Worm (Caenorhabditis elegans) whole organism, young adult: ENCODE results near the gene M02H5.8.

Source experiments
- B0261.1 ChIP-seq: sonication (generic microtip); optimal IDR thresholded peaks from 2 replicates; lab custom pipeline; 2016; ENCODE audit warnings: mild to moderate bottlenecking, missing genetic modification characterization, moderate library complexity, missing compliant biosample characterization
- B0336.3 ChIP-seq: fragments of 200-800 bp; sonication (Bioruptor generic); IDR thresholded peaks from 2 replicates; pipeline ENCODE4 v1.3.6; 2022; ENCODE audit warnings: missing genetic modification characterization, missing compliant biosample characterization
- C17E4.6 ChIP-seq: fragments of 200-800 bp; sonication (Bioruptor generic); IDR thresholded peaks from 2 replicates; pipeline ENCODE4 v1.3.6; 2022; ENCODE audit warnings: missing genetic modification reagents, missing genetic modification characterization, missing compliant biosample characterization
- F37B4.10 ChIP-seq: fragments of 200-800 bp; sonication (Bioruptor generic); IDR thresholded peaks from 2 replicates; pipeline ENCODE4 v1.3.6; 2022; ENCODE audit warnings: missing genetic modification characterization, missing compliant biosample characterization
- F39B2.1 ChIP-seq: fragments of 200-800 bp; sonication (Bioruptor generic); IDR thresholded peaks from 2 replicates; pipeline ENCODE4 v1.3.6; 2022; ENCODE audit warnings: missing genetic modification reagents, missing genetic modification characterization, missing compliant biosample characterization
- K12H6.12 ChIP-seq: fragments of 200-800 bp; sonication (Bioruptor generic); optimal IDR thresholded peaks from 2 replicates; lab custom pipeline; 2018; ENCODE audit warnings: mild to moderate bottlenecking, missing genetic modification characterization, missing compliant biosample characterization
- Y95B8A.8 ChIP-seq: fragments of 200-800 bp; sonication (Bioruptor generic); IDR thresholded peaks from 2 replicates; pipeline ENCODE4 v1.3.6; 2022; ENCODE audit warnings: missing genetic modification reagents, missing genetic modification characterization, missing compliant biosample characterization
- akir-1 ChIP-seq: fragments of 200-800 bp; sonication (Bioruptor generic); optimal IDR thresholded peaks from 2 replicates; lab custom pipeline; 2018; ENCODE audit warnings: mild to moderate bottlenecking, missing genetic modification characterization, moderate library complexity, missing compliant biosample characterization
- aptf-3 ChIP-seq: fragments of 200-800 bp; sonication (Bioruptor generic); IDR thresholded peaks from 2 replicates; pipeline ENCODE4 v1.3.6; 2022; ENCODE audit warnings: missing genetic modification characterization, missing compliant biosample characterization
- atf-7 ChIP-seq: sonication (generic microtip); optimal IDR thresholded peaks from 2 replicates; lab custom pipeline; 2017; ENCODE audit warnings: mild to moderate bottlenecking, missing genetic modification characterization, missing compliant biosample characterization
- athp-1 ChIP-seq: sonication (generic microtip); optimal IDR thresholded peaks from 2 replicates; lab custom pipeline; 2017; ENCODE audit warnings: mild to moderate bottlenecking, missing genetic modification characterization, missing compliant biosample characterization
- attf-6 ChIP-seq: fragments of 200-800 bp; sonication (Bioruptor generic); IDR thresholded peaks from 2 replicates; pipeline ENCODE4 v1.3.6; 2022; ENCODE audit warnings: missing genetic modification reagents, missing genetic modification characterization, missing compliant biosample characterization
- cebp-2 ChIP-seq: fragments of 200-800 bp; sonication (Bioruptor generic); IDR thresholded peaks from 2 replicates; pipeline ENCODE4 v1.3.6; 2022; ENCODE audit warnings: missing genetic modification characterization, missing compliant biosample characterization
- dox-1 ChIP-seq: fragments of 200-800 bp; sonication (Bioruptor generic); IDR thresholded peaks from 2 replicates; pipeline ENCODE4 v1.3.6; 2022; ENCODE audit warnings: missing genetic modification reagents, missing genetic modification characterization, missing compliant biosample characterization
- dpl-1 ChIP-seq: fragments of 150-350 bp; optimal IDR thresholded peaks from 2 replicates; lab custom pipeline; 2014; ENCODE audit warnings: missing biosample characterization, missing genetic modification reagents, missing genetic modification characterization
- egl-44 ChIP-seq: fragments of 200-800 bp; sonication (Bioruptor generic); IDR thresholded peaks from 2 replicates; pipeline ENCODE4 v1.3.6; 2022; ENCODE audit warnings: missing genetic modification reagents, missing genetic modification characterization, missing compliant biosample characterization
- ekl-4 ChIP-seq: fragments of 200-800 bp; sonication (Bioruptor generic); IDR thresholded peaks from 2 replicates; pipeline ENCODE4 v1.3.6; 2022; ENCODE audit warnings: missing genetic modification reagents, missing genetic modification characterization, missing compliant biosample characterization
- ets-4 ChIP-seq: fragments of 200-800 bp; sonication (Bioruptor generic); optimal IDR thresholded peaks from 2 replicates; lab custom pipeline; 2018; ENCODE audit warnings: mild to moderate bottlenecking, missing genetic modification characterization, missing compliant biosample characterization
- hmg-20 ChIP-seq: fragments of 200-800 bp; sonication (Bioruptor generic); IDR thresholded peaks from 2 replicates; pipeline ENCODE4 v1.3.6; 2022; ENCODE audit warnings: missing genetic modification reagents, missing genetic modification characterization, missing compliant biosample characterization
- hrde-1 ChIP-seq: sonication (generic microtip); optimal IDR thresholded peaks from 2 replicates; lab custom pipeline; 2016; ENCODE audit warnings: missing genetic modification characterization, mild to moderate bottlenecking, missing compliant biosample characterization, moderate library complexity, missing genotype, missing genetic modification reagents, borderline replicate concordance
- hsf-1 ChIP-seq: fragments of 200-800 bp; sonication (Bioruptor generic); IDR thresholded peaks from 2 replicates; pipeline ENCODE4 v1.3.6; 2022; ENCODE audit warnings: missing genetic modification reagents, missing genetic modification characterization, missing compliant biosample characterization
- lin-54 ChIP-seq: fragments of 200-800 bp; sonication (Bioruptor generic); optimal IDR thresholded peaks from 2 replicates; lab custom pipeline; 2018; ENCODE audit warnings: mild to moderate bottlenecking, missing genetic modification characterization, missing compliant biosample characterization
- madf-6 ChIP-seq: fragments of 200-800 bp; sonication (Bioruptor generic); IDR thresholded peaks from 2 replicates; pipeline ENCODE4 v1.3.6; 2022; ENCODE audit warnings: missing genetic modification reagents, missing genetic modification characterization, missing compliant biosample characterization
- rcor-1 ChIP-seq: fragments of 200-800 bp; sonication (Bioruptor generic); IDR thresholded peaks from 2 replicates; pipeline ENCODE4 v1.3.6; 2022; ENCODE audit warnings: missing genetic modification reagents, missing genetic modification characterization, missing compliant biosample characterization
- rec-8 ChIP-seq, 2 experiments: sonication (generic microtip); optimal IDR thresholded peaks; 2 replicates each; lab custom pipeline; 2016; ENCODE audit warnings: mild to moderate bottlenecking in 2 of 2, missing genetic modification characterization in 2 of 2, missing genetic modification reagents in 2 of 2, missing genotype in 2 of 2, missing biosample characterization in 1 of 2, missing compliant biosample characterization in 1 of 2, moderate library complexity in 1 of 2
- snpc-1.1 ChIP-seq: sonication (generic microtip); optimal IDR thresholded peaks from 2 replicates; lab custom pipeline; 2017; ENCODE audit warnings: missing genetic modification characterization, mild to moderate bottlenecking, missing compliant biosample characterization, antibody characterized with exemption, moderate library complexity, missing genotype, missing genetic modification reagents; ENCODE audit not compliant: insufficient read depth
- snpc-4 ChIP-seq, 5 experiments: fragments of 150-350 bp in 1 of 5; sonication (generic microtip) in 4 of 5; optimal IDR thresholded peaks; 2 replicates each; lab custom pipeline; 2014 to 2018; ENCODE audit warnings: missing genetic modification characterization in 5 of 5, missing biosample characterization in 3 of 5, antibody characterized with exemption in 2 of 5, mild to moderate bottlenecking in 2 of 5, missing compliant biosample characterization in 2 of 5, missing genotype in 2 of 5, moderate library complexity in 2 of 5, missing genetic modification reagents in 1 of 5
- xnd-1 ChIP-seq: sonication (generic microtip); optimal IDR thresholded peaks from 2 replicates; lab custom pipeline; 2016; ENCODE audit warnings: missing genotype, missing genetic modification reagents, missing genetic modification characterization, missing compliant biosample characterization
- ztf-18 ChIP-seq: sonication (generic microtip); optimal IDR thresholded peaks from 2 replicates; lab custom pipeline; 2016; ENCODE audit warnings: missing genotype, mild to moderate bottlenecking, missing genetic modification characterization, missing compliant biosample characterization
- ztf-26 ChIP-seq: sonication (generic microtip); optimal IDR thresholded peaks from 2 replicates; lab custom pipeline; 2017; ENCODE audit warnings: missing genetic modification characterization, missing compliant biosample characterization

The M02H5.8 gene

DNA sequence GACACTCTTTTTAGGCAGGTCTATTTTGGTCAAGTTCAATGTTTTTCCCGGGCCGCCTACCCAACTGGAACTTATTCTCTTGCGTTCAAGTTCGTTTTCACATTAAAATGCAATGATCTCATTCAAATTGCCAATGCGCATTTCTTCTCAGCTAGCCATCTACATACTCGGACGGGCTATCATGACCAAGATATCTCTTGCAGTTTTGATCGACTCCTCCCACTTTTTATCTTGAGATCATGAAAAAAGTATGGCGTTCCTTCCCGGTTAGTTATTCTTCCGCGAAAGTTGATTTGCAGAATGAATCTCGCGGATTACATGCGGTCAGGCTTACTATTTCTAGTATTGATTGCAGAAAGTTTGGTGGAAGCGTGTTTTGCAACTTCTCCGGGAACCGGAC, 15.9 kb upstream of the M02H5.8 start, which contains the start of gene B0554.2 (continued):
- no peak for TF ChIP-seq lin-54 (GFP tag; lab: Kevin White, UChicago)

DNA sequence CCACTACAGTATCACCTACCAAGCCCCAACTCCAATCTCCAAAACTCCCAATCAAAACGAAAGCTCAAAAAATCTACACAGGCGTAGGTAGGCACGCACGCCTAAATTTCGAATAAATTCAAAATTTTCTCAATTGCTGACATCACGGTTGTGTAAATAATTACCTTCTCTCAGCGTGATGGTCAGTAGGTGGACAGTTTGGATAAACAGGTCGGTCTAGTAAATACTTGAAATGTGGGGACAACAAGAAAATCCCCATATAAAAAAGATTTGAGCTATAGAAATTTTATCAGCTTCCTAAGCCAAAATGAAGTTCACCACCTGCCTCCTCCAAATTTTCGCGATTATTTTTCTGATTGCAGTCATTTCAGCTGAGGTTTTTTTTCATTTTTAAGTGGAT, 11.7 kb upstream of the M02H5.8 start, which contains the start of gene B0554.1:
TSS of gene B0554.1 (plus strand) at position 301 of the 400 bp plus-strand sequence.
- TF ChIP-seq xnd-1 = no peak
- no peak for TF ChIP-seq hrde-1 (tag; lab: Kevin White, UChicago)
- no peak for TF ChIP-seq madf-6 (GFP tag; lab: Robert Waterston, UW)
- TF ChIP-seq F37B4.10 (GFP tag; lab: Robert Waterston, UW) = no peak

DNA sequence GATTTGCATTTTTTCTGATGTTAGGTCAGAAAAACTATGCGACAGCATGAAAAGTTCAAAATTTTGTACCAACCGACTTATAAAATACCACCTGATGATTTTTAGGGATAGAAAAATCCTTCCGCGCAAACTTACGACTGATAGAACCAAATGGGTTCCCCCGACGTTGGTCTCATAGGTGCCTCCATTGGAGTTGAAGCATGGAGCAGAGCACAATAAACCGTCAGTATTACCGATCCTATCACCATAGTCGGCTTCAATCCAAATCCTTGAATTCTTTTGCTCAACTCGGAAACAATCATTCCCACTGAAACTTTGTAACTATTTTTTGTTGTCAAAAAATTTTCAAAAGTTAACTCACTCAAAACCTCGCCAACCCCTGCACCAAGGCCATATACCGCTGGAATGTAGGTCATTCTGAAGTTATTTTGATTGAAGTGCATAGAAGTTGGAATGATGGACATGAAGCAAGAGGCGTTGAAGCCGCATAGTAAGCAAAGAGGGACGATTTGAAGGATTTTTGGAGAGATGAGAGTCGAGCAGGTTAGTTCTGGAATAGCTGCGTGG, 10.5 kb upstream of the M02H5.8 start:
- TF ChIP-seq lin-54 (GFP tag; lab: Kevin White, UChicago) (no peak), rec-8 (tag; optimal IDR thresholded peaks at IDR 0.05; lab: Kevin White, UChicago) (no peak), cebp-2 (GFP tag; lab: Robert Waterston, UW) (no peak), hmg-20 (no peak), Y95B8A.8 (GFP tag; lab: Robert Waterston, UW) (no peak), B0336.3 (no peak), ekl-4 (GFP tag; lab: Robert Waterston, UW) (no peak), dpl-1 (GFP tag; lab: Kevin White, UChicago) (no peak), snpc-1.1 (tag; lab: Kevin White, UChicago) (no peak), B0261.1 (tag; lab: Kevin White, UChicago) (no peak), athp-1 (tag; lab: Kevin White, UChicago) (no peak), ztf-26 (no peak), C17E4.6 (no peak), ztf-18 (tag; lab: Kevin White, UChicago) (no peak), K12H6.12 (tag; lab: Kevin White, UChicago) (no peak), rcor-1 (GFP tag; lab: Robert Waterston, UW) (no peak), akir-1 (no peak), attf-6 (no peak)

DNA sequence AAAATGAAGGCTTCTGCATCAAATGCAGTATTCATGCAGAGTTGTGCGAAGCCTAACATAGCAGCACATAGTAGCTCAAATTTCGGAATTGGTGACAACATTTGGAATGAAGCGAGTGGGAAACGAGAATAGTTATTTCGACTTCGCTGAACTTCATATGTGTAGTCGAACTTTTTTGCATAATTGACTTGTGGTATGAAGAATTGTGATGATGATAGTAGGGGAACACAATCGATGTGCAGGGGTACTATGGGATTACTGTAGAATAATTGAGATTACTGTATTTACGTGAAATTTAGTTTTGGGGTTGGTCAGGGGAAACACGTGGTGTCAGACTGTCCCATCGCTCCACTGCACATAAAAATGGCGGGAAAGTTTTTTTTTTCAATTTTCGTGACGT, 8.9 kb upstream of the M02H5.8 start, which contains the start of gene B0554.7:
TSS of gene B0554.7 (minus strand) at position 101 of the 400 bp plus-strand sequence.
- TF ChIP-seq ets-4 (GFP tag; lab: Kevin White, UChicago) = no peak
- no peak for TF ChIP-seq aptf-3 (GFP tag; lab: Robert Waterston, UW)
- TF ChIP-seq snpc-4 (GFP tag; optimal IDR thresholded peaks at IDR 0.05; lab: Kevin White, UChicago) = no peak
- no peak for TF ChIP-seq snpc-4 (tag; optimal IDR thresholded peaks at IDR 0.05; lab: Kevin White, UChicago)
- TF ChIP-seq atf-7 = no peak
- no peak for TF ChIP-seq F39B2.1 (GFP tag; lab: Robert Waterston, UW)
- TF ChIP-seq, all 124 proteins: peak for 0

DNA sequence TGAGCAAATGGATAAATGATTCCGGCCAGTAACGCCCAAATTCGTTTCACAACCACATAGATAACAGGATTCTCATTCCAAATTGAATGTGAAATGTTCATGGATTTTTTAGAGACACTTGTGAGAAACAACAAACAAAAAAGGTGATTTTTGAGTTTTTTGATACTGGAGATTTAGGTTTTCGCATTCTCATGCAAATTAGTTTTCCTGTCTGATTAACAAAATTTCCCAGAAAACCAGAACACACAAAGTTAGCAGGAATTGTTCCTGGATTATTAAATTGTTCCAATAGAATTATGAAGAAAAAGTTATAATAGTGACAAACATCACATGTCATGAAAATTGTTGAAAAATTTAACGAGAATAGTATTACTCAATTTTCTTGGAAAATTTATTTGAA, 6.6 kb upstream of the M02H5.8 start, which contains the start of gene srh-33:
TSS of gene srh-33 (minus strand) at position 101 of the 400 bp plus-strand sequence.
- TF ChIP-seq dox-1 (GFP tag; lab: Robert Waterston, UW) = no peak
- TF ChIP-seq hsf-1 = no peak
- TF ChIP-seq egl-44 (GFP tag; lab: Robert Waterston, UW) = no peak
